Fruit fly (Drosophila melanogaster) S2 (cell line): Measurements from ENCODE around the gene Gsc.

ENCODE experiments used
- CG8478 ChIP-seq: fragments of >200 bp; optimal IDR thresholded peaks from 2 replicates; lab custom pipeline; 2018
- CTCF ChIP-seq, 2 experiments: fragments of >200 bp; optimal IDR thresholded peaks; 2 replicates each; lab custom pipeline; 2018

- TF ChIP-seq CG8478 (lab: Kevin White, UChicago) = no peak
- TF ChIP-seq CTCF (optimal IDR thresholded peaks at IDR 0.05; lab: Kevin White, UChicago) = peak in 1 of 2 experiments; percentile 20
These were observed 7.4 kb upstream of the Gsc start for dm6 chr2L:601848-602247.
